Fruit fly (Drosophila melanogaster) whole organism, prepupa: Measurements from ENCODE around the gene CG33230.
A peak's percentile ranks its signal among the peaks of the same experiment; 100 is the strongest.

ENCODE experiments used
- Blimp-1 ChIP-seq: fragments of 200-800 bp; sonication (Bioruptor generic); optimal IDR thresholded peaks from 3 replicates; lab custom pipeline; 2017; ENCODE audit warnings: missing biosample characterization, missing genetic modification characterization, mild to moderate bottlenecking, moderate library complexity, missing genetic modification reagents
- CG10669 ChIP-seq: fragments of 200-800 bp; sonication (Bioruptor generic); optimal IDR thresholded peaks from 3 replicates; lab custom pipeline; 2018; ENCODE audit warnings: missing biosample characterization, mild to moderate bottlenecking, missing genetic modification characterization, moderate library complexity
- CG11294 ChIP-seq: fragments of 200-800 bp; sonication (Bioruptor generic); IDR thresholded peaks from 2 replicates; pipeline ENCODE4 v1.3.6; 2022; ENCODE audit warnings: missing biosample characterization, missing genetic modification characterization
- CG11762 ChIP-seq: fragments of 200-800 bp; sonication (Bioruptor generic); optimal IDR thresholded peaks from 3 replicates; lab custom pipeline; 2016; ENCODE audit warnings: missing biosample characterization, missing genetic modification characterization; ENCODE audit not compliant: insufficient read depth
- CG1621 ChIP-seq: fragments of 200-800 bp; sonication (Bioruptor generic); optimal IDR thresholded peaks from 3 replicates; lab custom pipeline; 2018; ENCODE audit warnings: missing biosample characterization, mild to moderate bottlenecking, missing genetic modification characterization
- CG16779 ChIP-seq: fragments of 200-800 bp; sonication (Bioruptor generic); optimal IDR thresholded peaks from 3 replicates; lab custom pipeline; 2017; ENCODE audit warnings: missing biosample characterization, mild to moderate bottlenecking, missing genetic modification characterization
- CG31627 ChIP-seq: fragments of 200-800 bp; sonication (Bioruptor generic); optimal IDR thresholded peaks from 3 replicates; lab custom pipeline; 2016; ENCODE audit warnings: missing biosample characterization, missing genetic modification characterization
- CG32006 ChIP-seq: fragments of 200-800 bp; sonication (Bioruptor generic); optimal IDR thresholded peaks from 3 replicates; lab custom pipeline; 2017; ENCODE audit warnings: missing biosample characterization, mild to moderate bottlenecking, missing genetic modification characterization
- CG34406 ChIP-seq: fragments of 200-800 bp; sonication (Bioruptor generic); optimal IDR thresholded peaks from 3 replicates; lab custom pipeline; 2016; ENCODE audit warnings: missing biosample characterization, missing genetic modification characterization
- CG3919 ChIP-seq: fragments of 200-800 bp; sonication (Bioruptor generic); optimal IDR thresholded peaks from 3 replicates; lab custom pipeline; 2016; ENCODE audit warnings: missing biosample characterization, missing genetic modification characterization
- CG6276 ChIP-seq: fragments of 200-800 bp; sonication (Bioruptor generic); optimal IDR thresholded peaks from 2 replicates; lab custom pipeline; 2017; ENCODE audit warnings: missing biosample characterization, mild to moderate bottlenecking, missing genetic modification characterization
- CG6808 ChIP-seq: fragments of 200-800 bp; sonication (Bioruptor generic); optimal IDR thresholded peaks from 3 replicates; lab custom pipeline; 2017; ENCODE audit warnings: missing biosample characterization, missing genetic modification characterization, mild to moderate bottlenecking, moderate library complexity, missing genetic modification reagents
- CG6854 ChIP-seq: fragments of 200-800 bp; sonication (Bioruptor generic); optimal IDR thresholded peaks from 2 replicates; lab custom pipeline; 2017; ENCODE audit warnings: missing biosample characterization, mild to moderate bottlenecking, missing genetic modification characterization
- CG7368 ChIP-seq: fragments of 200-800 bp; sonication (Bioruptor generic); optimal IDR thresholded peaks from 3 replicates; lab custom pipeline; 2016; ENCODE audit warnings: missing biosample characterization, missing genetic modification characterization
- CG8119 ChIP-seq: fragments of 200-800 bp; sonication (Bioruptor generic); IDR thresholded peaks from 3 replicates; pipeline ENCODE4 v1.3.6; 2022; ENCODE audit warnings: missing biosample characterization, missing genetic modification characterization
- CG8319 ChIP-seq: fragments of 200-800 bp; sonication (Bioruptor generic); optimal IDR thresholded peaks from 3 replicates; lab custom pipeline; 2016; ENCODE audit warnings: missing biosample characterization, missing genetic modification characterization
- CG8632 ChIP-seq: fragments of 200-800 bp; sonication (Bioruptor generic); optimal IDR thresholded peaks from 3 replicates; lab custom pipeline; 2016; ENCODE audit warnings: missing biosample characterization, missing genetic modification characterization
- CG9139 ChIP-seq: fragments of 200-800 bp; sonication (Bioruptor generic); optimal IDR thresholded peaks from 3 replicates; lab custom pipeline; 2017; ENCODE audit warnings: missing biosample characterization, mild to moderate bottlenecking, missing genetic modification characterization
- Eip78C ChIP-seq: fragments of 200-800 bp; sonication (Bioruptor generic); peaks from one replicate; lab custom pipeline; 2016; ENCODE audit warnings: missing biosample characterization, missing genetic modification characterization
- Eip93F ChIP-seq: fragments of 200-800 bp; sonication (Bioruptor generic); optimal IDR thresholded peaks from 2 replicates; lab custom pipeline; 2016; ENCODE audit warnings: missing biosample characterization, mild to moderate bottlenecking, missing genetic modification characterization
- Ets96B ChIP-seq: fragments of 200-800 bp; optimal IDR thresholded peaks from 2 replicates; lab custom pipeline; 2019; ENCODE audit warnings: missing biosample characterization, mild to moderate bottlenecking, missing genetic modification characterization, moderate library complexity
- Gug ChIP-seq: fragments of 200-800 bp; sonication (Bioruptor generic); IDR thresholded peaks from 2 replicates; pipeline ENCODE4 v1.3.6; 2022; ENCODE audit warnings: missing biosample characterization, missing genetic modification characterization
- Hr38 ChIP-seq: sonication (Bioruptor generic); optimal IDR thresholded peaks from 2 replicates; lab custom pipeline; 2016; ENCODE audit warnings: missing biosample characterization, missing genetic modification characterization
- OdsH ChIP-seq: fragments of 200-800 bp; sonication (Bioruptor generic); optimal IDR thresholded peaks from 3 replicates; lab custom pipeline; 2016; ENCODE audit warnings: missing biosample characterization, missing genetic modification characterization
- Sox14 ChIP-seq: fragments of 200-800 bp; sonication (Bioruptor generic); optimal IDR thresholded peaks from 3 replicates; lab custom pipeline; 2016; ENCODE audit warnings: missing biosample characterization, missing genetic modification characterization
- Sox15 ChIP-seq: fragments of 200-800 bp; sonication (Bioruptor generic); optimal IDR thresholded peaks from 3 replicates; lab custom pipeline; 2016; ENCODE audit warnings: missing biosample characterization, missing genetic modification characterization
- achi ChIP-seq: fragments of 200-800 bp; sonication (Bioruptor generic); optimal IDR thresholded peaks from 3 replicates; lab custom pipeline; 2016; ENCODE audit warnings: missing biosample characterization, missing genetic modification characterization
- cyc ChIP-seq: fragments of 200-800 bp; sonication (Bioruptor generic); optimal IDR thresholded peaks from 3 replicates; lab custom pipeline; 2016; ENCODE audit warnings: missing biosample characterization, missing genetic modification characterization
- dsx ChIP-seq: fragments of 200-800 bp; optimal IDR thresholded peaks from 3 replicates; lab custom pipeline; 2019; ENCODE audit warnings: missing biosample characterization, mild to moderate bottlenecking, missing genetic modification characterization, moderate library complexity; ENCODE audit not compliant: poor library complexity, severe bottlenecking
- fd59A ChIP-seq: fragments of 200-800 bp; sonication (Bioruptor generic); optimal IDR thresholded peaks from 2 replicates; lab custom pipeline; 2017; ENCODE audit warnings: missing biosample characterization, mild to moderate bottlenecking, missing genetic modification characterization, missing genetic modification reagents
- fd85E ChIP-seq: fragments of 200-800 bp; sonication (Bioruptor generic); optimal IDR thresholded peaks from 3 replicates; lab custom pipeline; 2016; ENCODE audit warnings: missing biosample characterization, missing genetic modification characterization
- lz ChIP-seq: fragments of 200-800 bp; sonication (Bioruptor generic); optimal IDR thresholded peaks from 3 replicates; lab custom pipeline; 2016; ENCODE audit warnings: missing biosample characterization, missing genetic modification characterization
- net ChIP-seq: fragments of 200-800 bp; sonication (Bioruptor generic); optimal IDR thresholded peaks from 3 replicates; lab custom pipeline; 2016; ENCODE audit warnings: missing biosample characterization, missing genetic modification characterization
- spab ChIP-seq: fragments of 200-800 bp; sonication (Bioruptor generic); optimal IDR thresholded peaks from 2 replicates; lab custom pipeline; 2017; ENCODE audit warnings: missing biosample characterization, mild to moderate bottlenecking, missing genetic modification characterization, missing genetic modification reagents
- ss ChIP-seq, 2 experiments: fragments of 200-800 bp; sonication (Bioruptor generic); optimal IDR thresholded peaks; 2 replicates in 1 of 2; 3 replicates in 1 of 2; lab custom pipeline; 2017 to 2018; ENCODE audit warnings: mild to moderate bottlenecking in 2 of 2, missing biosample characterization in 2 of 2, missing genetic modification characterization in 2 of 2, moderate library complexity in 1 of 2
- topi ChIP-seq: fragments of 200-800 bp; sonication (Bioruptor generic); optimal IDR thresholded peaks from 3 replicates; lab custom pipeline; 2016; ENCODE audit warnings: missing biosample characterization, missing genetic modification characterization

The CG33230 gene

dm6 chr3L:1652700-1653200 lies 34.5 kb downstream of the CG33230 start, which contains the start of the genes CG7970 and Vta1 (continued):
- no peak for TF ChIP-seq fd85E (GFP tag; lab: Kevin White, UChicago)
- peak; percentile 79 for TF ChIP-seq net (GFP tag; lab: Kevin White, UChicago)
- no peak for TF ChIP-seq Eip78C (GFP tag; lab: Kevin White, UChicago)
- no peak for TF ChIP-seq Hr38
- TF ChIP-seq CG8119: peak; percentile 55
- peak; percentile 80 for TF ChIP-seq CG1621 (tag; lab: Kevin White, UChicago)
- TF ChIP-seq achi (GFP tag; lab: Kevin White, UChicago): no peak
- TF ChIP-seq Blimp-1: no peak
- TF ChIP-seq Sox15 (GFP tag; lab: Kevin White, UChicago): no peak
- TF ChIP-seq CG8632 (GFP tag; lab: Kevin White, UChicago): no peak
- TF ChIP-seq CG11762: peak; percentile 21
- TF ChIP-seq OdsH (GFP tag; lab: Kevin White, UChicago): no peak
- peak; percentile 13; the same call in 1 of the 2 replicates for TF ChIP-seq Gug
- TF ChIP-seq cyc (GFP tag; lab: Kevin White, UChicago): no peak
- no peak for TF ChIP-seq CG32006 (GFP tag; lab: Kevin White, UChicago)
- no peak for TF ChIP-seq topi (GFP tag; lab: Kevin White, UChicago)
- no peak for TF ChIP-seq CG3919 (GFP tag; lab: Kevin White, UChicago)
- TF ChIP-seq, all 60 proteins: peak for 18

dm6 chr3L:1653752-1654151 lies 35.5 kb downstream of the CG33230 start:
- TF ChIP-seq fd59A (no peak), Eip78C (GFP tag; lab: Kevin White, UChicago) (no peak), Blimp-1 (no peak)
- TF ChIP-seq, all 60 proteins: peak for 0

- no peak for TF ChIP-seq CG3919 (GFP tag; lab: Kevin White, UChicago)
- TF ChIP-seq CG32006 (GFP tag; lab: Kevin White, UChicago): no peak
- no peak for TF ChIP-seq CG6808 (GFP tag; lab: Kevin White, UChicago)
- no peak for TF ChIP-seq Ets96B (tag; lab: Kevin White, UChicago)
- peak; percentile 25 for TF ChIP-seq CG7368 (GFP tag; lab: Kevin White, UChicago)
- no peak for TF ChIP-seq CG34406 (GFP tag; lab: Kevin White, UChicago)
- no peak for TF ChIP-seq CG8319 (GFP tag; lab: Kevin White, UChicago)
Observed at dm6 chr3L:1661738-1662370, 43.6 kb downstream of the CG33230 start.

- TF ChIP-seq CG11294 (GFP tag; lab: Robert Waterston, UW) (no peak), ss (GFP tag; optimal IDR thresholded peaks at IDR 0.05; lab: Kevin White, UChicago) (no peak), CG8632 (GFP tag; lab: Kevin White, UChicago) (no peak), CG32006 (GFP tag; lab: Kevin White, UChicago) (no peak), CG10669 (GFP tag; lab: Kevin White, UChicago) (no peak), CG6276 (GFP tag; lab: Kevin White, UChicago) (no peak), spab (GFP tag; lab: Kevin White, UChicago) (no peak), CG9139 (GFP tag; lab: Kevin White, UChicago) (no peak), Eip93F (GFP tag; lab: Kevin White, UChicago) (no peak), CG6808 (GFP tag; lab: Kevin White, UChicago) (no peak), lz (no peak)
- TF ChIP-seq, all 60 proteins: peak for 0
Observed at dm6 chr3L:1663531-1663930, 45.3 kb downstream of the CG33230 start.

- TF ChIP-seq Sox15 (GFP tag; lab: Kevin White, UChicago) (no peak), CG9139 (GFP tag; lab: Kevin White, UChicago) (no peak), CG16779 (tag; lab: Kevin White, UChicago) (no peak), CG6854 (GFP tag; lab: Kevin White, UChicago) (no peak), CG31627 (GFP tag; lab: Kevin White, UChicago) (no peak), net (GFP tag; lab: Kevin White, UChicago) (no peak), dsx (GFP tag; lab: Kevin White, UChicago) (no peak), Sox14 (GFP tag; lab: Kevin White, UChicago) (no peak), CG8319 (GFP tag; lab: Kevin White, UChicago) (no peak), topi (GFP tag; lab: Kevin White, UChicago) (no peak)
Observed at dm6 chr3L:1664205-1664604, 46.0 kb downstream of the CG33230 start.
